Worm (Caenorhabditis elegans) whole organism, dauer: ENCODE results near the gene trim-21.
"Not testable (repeated sequence)": the region's sequence is repeated elsewhere in the genome, so short reads cannot be mapped to it uniquely, and the experiment has no call there.

Source experiments
- unc-62 ChIP-seq: sonication (generic microtip); optimal IDR thresholded peaks from 2 replicates; lab custom pipeline; 2017; ENCODE audit warnings: missing biosample characterization, missing genetic modification reagents, missing genetic modification characterization

Gene trim-21

DNA sequence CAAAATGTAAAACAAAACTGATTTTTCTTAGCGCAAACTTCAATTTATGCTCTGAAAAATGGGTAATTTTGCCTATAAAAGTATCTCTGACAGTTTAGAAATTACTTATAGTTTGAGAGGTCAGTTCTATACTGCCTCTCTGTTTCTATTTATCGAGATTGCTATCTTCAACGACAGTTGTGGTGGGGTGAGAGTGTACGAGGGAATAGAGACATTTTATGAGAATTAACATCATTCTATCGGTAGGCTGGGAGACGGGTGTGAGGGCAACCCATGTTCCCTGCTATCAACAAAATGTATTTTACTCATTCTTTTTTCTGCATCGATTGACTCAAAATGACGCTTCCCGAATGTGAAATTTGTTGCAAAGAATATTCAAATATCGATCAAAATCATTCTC, 7.5 kb upstream of the trim-21 start, which contains the start of gene ZK1240.3:
Gene ZK1240.3, plus strand, starts transcription at position 238 of the 400 bp plus-strand sequence.
- no peak for TF ChIP-seq unc-62 (GFP tag; lab: Kevin White, UChicago)

DNA sequence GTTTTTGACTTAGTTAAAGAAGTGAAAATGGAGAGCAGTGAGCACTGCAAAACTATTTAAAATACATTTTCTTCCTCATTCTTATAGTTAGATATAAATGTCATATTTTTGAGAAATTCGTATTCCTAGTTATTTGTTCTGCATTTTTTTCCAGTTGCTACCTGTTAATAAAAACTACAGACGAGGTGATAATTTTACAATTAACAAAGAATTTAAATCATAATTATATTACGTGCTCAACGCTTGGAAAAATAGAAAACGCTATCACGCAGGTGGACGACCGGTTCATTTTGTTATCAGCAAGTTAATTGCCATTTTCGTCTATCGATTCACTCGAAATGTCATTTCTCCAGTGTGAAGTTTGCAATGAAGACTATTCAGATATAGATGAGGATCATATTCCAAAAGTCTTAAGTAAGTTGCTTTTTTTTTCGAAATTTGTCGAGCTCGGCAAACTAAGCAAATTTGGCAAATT, 5.3 kb upstream of the trim-21 start, which contains the start of the genes ZK1240.5 and ZK1240.9:
Gene ZK1240.5, minus strand, starts transcription at position 51 of the 475 bp plus-strand sequence.
Gene ZK1240.9, plus strand, starts transcription at position 307 of the 475 bp plus-strand sequence.
- TF ChIP-seq unc-62 (GFP tag; lab: Kevin White, UChicago) = no peak

DNA sequence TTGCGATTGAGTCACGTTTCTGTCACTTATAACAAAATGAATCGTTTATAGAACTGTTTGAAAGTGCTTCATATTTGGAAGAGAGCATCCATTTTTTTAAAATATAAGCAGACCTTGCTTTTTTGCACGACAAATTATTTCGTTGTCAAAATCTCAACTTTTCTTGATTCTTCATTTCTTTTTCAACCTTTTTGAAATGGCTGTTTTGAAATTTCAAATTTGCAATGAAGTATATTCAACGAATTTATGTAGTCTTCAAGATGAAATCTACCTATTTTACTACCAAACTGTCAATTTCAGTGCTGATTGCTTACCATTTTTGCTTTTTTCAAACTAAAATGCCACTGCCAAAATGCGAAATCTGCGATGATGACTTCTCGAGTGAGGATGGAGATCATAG, 5.9 kb downstream of the trim-21 start, which contains the start of gene B0281.3:
Gene B0281.3, plus strand, starts transcription at position 301 of the 400 bp plus-strand sequence.
- TF ChIP-seq unc-62 (GFP tag; lab: Kevin White, UChicago) = no peak

DNA sequence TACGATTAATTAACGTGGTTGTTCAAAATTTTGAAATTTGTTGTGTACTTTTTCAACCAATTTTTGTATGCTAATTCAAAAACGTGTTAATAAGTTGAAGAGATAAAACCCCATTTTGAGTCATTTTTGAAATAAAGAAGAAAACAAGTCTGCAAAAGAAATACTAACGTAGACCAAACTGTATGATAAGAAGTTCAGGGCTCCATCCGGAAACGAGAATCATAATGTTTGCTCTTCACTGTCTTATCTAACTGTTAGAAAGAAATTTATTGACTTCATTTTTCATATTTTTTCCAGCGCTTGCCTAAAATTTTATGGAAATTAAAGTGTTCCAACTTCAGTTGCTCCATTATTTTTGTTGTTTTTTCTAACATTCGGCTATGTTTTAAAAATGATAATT, 7.1 kb downstream of the trim-21 start:
- TF ChIP-seq unc-62 (GFP tag; lab: Kevin White, UChicago) = no peak

DNA sequence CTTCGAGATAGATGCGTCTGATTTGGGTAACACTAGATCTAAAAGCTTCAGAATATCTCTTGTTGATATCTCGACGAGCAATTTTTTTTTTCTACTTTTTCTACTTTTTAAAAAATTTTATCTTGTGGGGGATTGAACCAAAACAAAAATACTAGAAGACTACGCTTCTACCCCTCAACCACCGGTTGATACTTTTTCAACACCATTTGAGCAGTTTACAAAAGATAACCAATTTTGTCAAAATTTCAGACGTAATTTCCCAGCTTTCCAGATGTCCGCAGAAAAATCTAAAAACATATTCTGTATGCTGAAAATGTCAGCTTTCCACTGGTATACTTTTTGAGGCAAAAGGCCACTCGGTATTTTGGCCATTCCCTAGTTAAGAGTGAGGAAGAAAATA, 8.1 kb downstream of the trim-21 start:
- TF ChIP-seq unc-62 (GFP tag; lab: Kevin White, UChicago) = no peak

DNA sequence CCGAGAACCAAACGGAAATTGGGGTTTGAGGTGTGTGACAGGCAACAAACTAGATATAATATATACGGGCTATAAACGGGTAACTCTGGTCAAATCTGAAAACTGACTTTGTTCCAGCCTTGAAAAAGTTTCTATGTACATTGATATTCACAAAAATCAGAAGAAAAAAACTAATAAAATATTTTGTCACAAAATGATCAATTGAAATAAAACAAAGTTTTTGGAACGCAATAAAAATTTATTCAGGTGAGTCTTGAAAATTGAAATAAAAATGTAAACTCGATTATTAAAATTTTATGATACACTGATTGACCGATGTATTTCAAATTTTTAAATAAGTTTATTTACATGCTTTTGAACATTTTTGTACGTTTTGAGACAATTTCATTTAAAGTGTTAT, 10.3 kb downstream of the trim-21 start, which contains the start of gene B0281.6:
Gene B0281.6, minus strand, starts transcription at position 101 of the 400 bp plus-strand sequence.
- TF ChIP-seq unc-62 (GFP tag; lab: Kevin White, UChicago) = no peak

DNA sequence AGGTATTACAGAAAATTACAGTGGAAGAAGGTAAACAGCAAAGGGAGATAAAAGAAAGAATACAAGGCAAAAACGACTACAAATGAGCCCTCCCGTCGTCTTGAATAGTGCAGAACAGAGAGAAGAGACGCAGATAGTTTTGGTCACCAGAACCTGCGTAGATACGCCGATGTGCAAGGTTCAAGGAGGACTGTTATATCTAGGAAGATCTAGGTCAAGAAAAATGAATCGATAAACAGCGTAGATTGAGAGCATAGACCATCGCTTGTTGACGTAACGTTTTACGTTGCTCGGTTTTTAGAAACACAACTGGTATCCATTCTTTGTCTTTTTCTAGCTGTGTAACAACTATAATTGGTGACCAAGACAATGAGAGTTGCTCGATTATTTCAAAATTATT, 11.8 kb downstream of the trim-21 start, which contains the start of gene B0281.5:
Gene B0281.5, minus strand, starts transcription at position 101 of the 400 bp plus-strand sequence.
- TF ChIP-seq unc-62 (GFP tag; lab: Kevin White, UChicago) = no peak

DNA sequence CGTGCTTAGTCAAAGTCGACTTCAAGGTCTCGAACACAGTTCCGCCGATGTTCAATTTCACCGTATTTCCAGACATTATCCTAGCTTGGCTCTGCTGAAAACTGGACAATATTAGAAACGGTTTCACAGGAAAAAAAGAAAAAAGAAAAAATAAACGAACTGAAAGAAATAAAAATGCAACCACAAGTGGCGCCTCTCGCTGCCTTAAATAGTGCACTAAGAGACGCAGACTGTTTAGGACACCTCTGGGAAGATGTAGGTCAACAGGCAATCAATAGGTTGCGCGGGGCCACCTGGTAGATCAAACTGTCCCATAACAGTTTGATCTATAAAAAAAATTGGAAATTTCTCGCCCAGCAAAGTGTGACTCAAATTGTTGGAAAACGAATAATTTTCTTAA, 13.9 kb downstream of the trim-21 start, which contains the start of gene B0281.4:
Gene B0281.4, minus strand, starts transcription at position 101 of the 400 bp plus-strand sequence.
- no peak for TF ChIP-seq unc-62 (GFP tag; lab: Kevin White, UChicago)

DNA sequence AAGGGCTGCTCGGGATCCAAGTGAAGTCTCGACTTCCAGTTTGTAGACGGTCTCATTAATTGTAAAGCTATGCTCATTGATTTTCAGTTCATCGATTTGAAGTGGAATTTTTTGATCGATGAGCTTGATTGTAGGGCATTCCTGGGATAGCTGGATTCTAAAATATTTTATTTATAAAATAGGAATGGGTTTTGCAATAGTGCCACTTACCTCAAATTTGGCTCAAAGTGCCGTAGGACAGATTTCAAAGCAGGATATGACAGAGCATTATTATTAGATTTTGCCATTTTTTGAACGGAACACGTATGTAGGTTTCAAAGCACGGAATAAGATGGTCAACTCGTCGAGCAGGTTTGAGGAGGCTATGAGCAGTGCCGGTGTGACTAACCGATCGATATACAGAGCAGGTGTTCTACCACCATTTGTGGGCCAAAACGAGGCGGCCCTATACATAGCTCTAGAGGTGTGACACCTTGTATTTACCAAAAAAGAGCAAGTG, 16.8 kb downstream of the trim-21 start, which contains the start of gene fbxc-25:
Gene fbxc-25, minus strand, starts transcription at position 449 of the 499 bp plus-strand sequence.
- no peak for TF ChIP-seq unc-62 (GFP tag; lab: Kevin White, UChicago)

DNA sequence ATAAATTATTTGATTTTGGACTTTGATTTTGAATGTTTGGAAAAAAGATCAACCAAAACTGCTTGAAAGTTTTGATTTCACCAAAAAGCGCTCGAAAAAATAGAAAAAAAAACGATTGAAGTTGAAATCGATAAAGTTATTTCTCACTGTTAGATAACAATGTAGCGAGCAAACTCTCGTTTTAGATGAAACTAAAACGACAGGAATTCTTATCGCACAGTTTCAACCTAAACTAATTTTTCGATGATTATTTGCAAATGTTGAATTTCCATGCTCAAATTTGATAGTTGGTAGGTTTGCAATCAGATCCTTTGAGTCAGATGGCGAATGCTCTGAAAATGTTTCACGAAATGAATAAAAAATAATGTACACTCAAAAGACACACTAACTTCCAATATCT, 20.1 kb downstream of the trim-21 start:
- TF ChIP-seq unc-62 (GFP tag; lab: Kevin White, UChicago) = no peak

DNA sequence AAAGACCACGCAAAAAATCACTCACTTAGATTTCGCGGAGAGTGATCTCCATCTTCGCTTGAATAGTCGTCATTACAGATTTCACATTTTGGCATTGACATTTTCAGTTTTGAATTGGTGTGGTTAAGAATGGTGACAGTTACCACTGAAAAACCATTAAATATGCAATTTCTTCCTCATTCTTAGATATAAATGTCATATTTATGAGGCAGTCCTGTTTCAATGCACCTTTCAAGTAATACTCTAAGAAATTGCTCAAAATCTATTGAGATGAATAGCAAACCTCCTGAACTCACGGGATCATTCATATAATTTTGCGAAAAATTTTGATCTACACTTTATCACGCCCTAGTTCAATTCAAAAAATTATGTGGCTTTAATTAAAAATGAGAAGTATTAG, 20.6 kb downstream of the trim-21 start, which contains the start of gene K09F6.7:
Gene K09F6.7, minus strand, starts transcription at position 101 of the 400 bp plus-strand sequence.
- no peak for TF ChIP-seq unc-62 (GFP tag; lab: Kevin White, UChicago)

DNA sequence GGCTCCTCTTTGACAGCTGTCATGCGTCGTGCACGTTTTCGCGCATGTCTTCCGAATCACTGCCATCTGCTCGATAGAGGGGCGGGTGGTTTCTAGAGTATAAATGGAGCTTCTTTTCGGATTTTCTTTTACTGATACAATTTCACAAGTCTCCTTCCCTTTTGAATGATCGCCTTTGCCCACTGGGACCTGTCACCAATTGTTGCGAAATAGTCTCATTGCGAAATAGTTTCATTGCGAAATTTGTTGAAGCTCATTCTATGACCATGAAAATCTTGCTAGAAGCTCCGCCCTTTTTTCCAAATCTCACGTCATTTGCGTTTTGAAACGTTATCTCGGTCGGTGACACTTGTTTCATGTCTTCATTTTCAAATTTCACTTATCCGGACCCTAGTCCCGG, 23.2 kb downstream of the trim-21 start:
- TF ChIP-seq unc-62 (GFP tag; lab: Kevin White, UChicago) = no peak

DNA sequence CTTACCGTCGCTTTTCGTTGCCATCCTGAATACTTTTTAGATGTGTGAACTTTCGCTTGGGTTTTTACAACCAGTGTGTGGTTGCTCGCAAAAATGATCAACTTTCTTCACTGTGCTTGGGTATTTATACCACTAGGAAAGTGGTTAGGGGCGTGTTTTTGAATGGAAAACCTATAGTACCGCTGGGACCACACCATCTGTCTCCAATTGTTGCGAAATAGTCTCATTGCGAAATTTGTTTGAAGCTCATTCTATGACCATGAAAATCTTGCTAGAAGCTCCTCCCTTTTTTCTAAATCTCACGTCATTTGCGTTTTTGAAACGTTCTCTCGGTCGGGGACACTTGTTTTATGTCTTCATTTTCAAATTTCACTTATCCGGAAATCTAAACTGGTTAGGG, 23.8 kb downstream of the trim-21 start, which contains the start of the genes K09F6.10 and K09F6.13:
Gene K09F6.10, minus strand, starts transcription at position 86 of the 400 bp plus-strand sequence.
Gene K09F6.13, plus strand, starts transcription at position 317 of the 400 bp plus-strand sequence.
- TF ChIP-seq unc-62 (GFP tag; lab: Kevin White, UChicago) = no peak

DNA sequence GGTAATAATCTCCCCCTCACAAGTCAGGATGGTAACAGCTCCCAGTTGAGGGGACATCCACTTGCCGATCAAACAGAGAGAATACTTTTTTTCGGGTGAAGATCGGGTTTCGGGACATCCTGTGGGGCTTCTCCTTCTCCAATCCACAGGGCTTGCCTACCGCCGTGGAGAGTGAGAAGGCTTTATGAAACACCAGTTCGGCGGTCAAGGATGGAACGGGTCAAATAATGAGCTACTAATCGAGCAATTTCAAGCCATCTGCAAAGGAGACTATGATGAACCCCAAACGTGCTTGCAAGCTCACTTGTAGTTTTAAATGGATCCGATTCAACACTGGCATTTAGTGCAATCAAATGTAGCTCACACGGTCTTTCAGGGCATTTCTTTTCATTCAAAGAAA, 27.9 kb downstream of the trim-21 start:
- no peak for TF ChIP-seq unc-62 (GFP tag; lab: Kevin White, UChicago)

DNA sequence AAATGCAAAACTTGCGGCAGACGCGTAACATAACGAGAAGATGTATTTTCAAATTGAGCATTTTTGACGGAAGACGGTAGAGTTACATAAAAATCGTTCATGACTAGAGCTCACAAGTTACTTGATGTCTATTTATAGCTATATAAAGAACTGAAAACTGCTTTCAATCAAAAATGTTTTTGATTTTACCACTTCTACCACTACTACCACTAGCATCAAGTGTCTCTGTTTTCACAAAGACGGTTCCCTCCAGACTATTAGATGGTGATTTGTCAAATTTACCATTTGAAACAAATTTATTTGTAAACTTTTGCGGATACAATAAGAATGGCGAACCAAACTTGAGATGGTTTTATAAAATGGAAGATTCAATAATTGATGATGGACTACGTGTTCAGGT, 30.0 kb downstream of the trim-21 start, which contains the start of gene K09F6.9:
Gene K09F6.9, minus strand, starts transcription at position 101 of the 400 bp plus-strand sequence.
- not testable (repeated sequence) for TF ChIP-seq unc-62 (GFP tag; lab: Kevin White, UChicago)

DNA sequence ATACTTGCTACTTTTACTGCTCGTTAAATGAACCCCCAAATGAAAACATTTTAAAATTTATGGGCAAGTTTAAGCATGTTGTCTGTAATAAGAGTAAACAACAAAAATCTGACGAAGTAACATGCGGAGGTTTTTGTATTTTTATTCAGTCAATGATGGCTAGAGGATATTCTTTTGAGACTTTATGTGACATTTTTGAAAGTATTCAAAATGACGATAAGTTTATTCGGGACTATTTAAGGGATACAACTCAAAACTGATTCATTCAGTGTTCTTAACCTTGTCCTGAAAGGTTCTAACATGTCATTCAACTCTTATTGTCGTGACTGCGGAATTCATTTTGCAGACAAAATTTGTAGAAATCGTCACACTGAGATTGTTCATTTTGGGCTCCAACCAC, 32.8 kb downstream of the trim-21 start, which contains the start of gene K09F6.11:
Gene K09F6.11, plus strand, starts transcription at position 301 of the 400 bp plus-strand sequence.
- no peak for TF ChIP-seq unc-62 (GFP tag; lab: Kevin White, UChicago)
